Fruit fly (Drosophila melanogaster) whole organism, prepupa: ENCODE data around the gene CG11368.

Experiments used
- CG6854 ChIP-seq: fragments of 200-800 bp; sonication (Bioruptor generic); optimal IDR thresholded peaks from 2 replicates; lab custom pipeline; 2017; ENCODE audit warnings: missing biosample characterization, mild to moderate bottlenecking, missing genetic modification characterization
- Ets21C ChIP-seq: fragments of 200-800 bp; sonication (Bioruptor generic); optimal IDR thresholded peaks from 3 replicates; lab custom pipeline; 2016; ENCODE audit warnings: missing biosample characterization, missing genetic modification characterization
- Ets96B ChIP-seq: fragments of 200-800 bp; optimal IDR thresholded peaks from 2 replicates; lab custom pipeline; 2019; ENCODE audit warnings: missing biosample characterization, mild to moderate bottlenecking, missing genetic modification characterization, moderate library complexity
- Gug ChIP-seq: fragments of 200-800 bp; sonication (Bioruptor generic); IDR thresholded peaks from 2 replicates; pipeline ENCODE4 v1.3.6; 2022; ENCODE audit warnings: missing biosample characterization, missing genetic modification characterization
- Sox102F ChIP-seq: fragments of 200-800 bp; sonication (Bioruptor generic); optimal IDR thresholded peaks from 2 replicates; lab custom pipeline; 2016; ENCODE audit warnings: missing biosample characterization, mild to moderate bottlenecking, missing genetic modification characterization
- dac ChIP-seq: fragments of 200-800 bp; sonication (Bioruptor generic); optimal IDR thresholded peaks from 2 replicates; lab custom pipeline; 2017; ENCODE audit warnings: missing biosample characterization, mild to moderate bottlenecking, missing genetic modification characterization
- dsx ChIP-seq: fragments of 200-800 bp; optimal IDR thresholded peaks from 3 replicates; lab custom pipeline; 2019; ENCODE audit warnings: missing biosample characterization, mild to moderate bottlenecking, missing genetic modification characterization, moderate library complexity; ENCODE audit not compliant: poor library complexity, severe bottlenecking

dm6 chrX:7445023-7445422 is 7.0 kb upstream of the CG11368 start:
- TF ChIP-seq CG6854 (GFP tag; lab: Kevin White, UChicago): no peak
- no peak for TF ChIP-seq dac (GFP tag; lab: Kevin White, UChicago)
- TF ChIP-seq Ets21C: no peak
- no peak for TF ChIP-seq Sox102F (GFP tag; lab: Kevin White, UChicago)
- no peak for TF ChIP-seq dsx
- no peak for TF ChIP-seq Ets96B
- no peak for TF ChIP-seq Gug (GFP tag; lab: Robert Waterston, UW)
